Worm (Caenorhabditis elegans): ENCODE results near the gene C13B4.1.
A peak's percentile ranks its signal among the peaks of the same experiment; 100 is the strongest.

- TF ChIP-seq sptf-1 (tag; optimal IDR thresholded peaks at IDR 0.05) (peak; percentile 48), blmp-1 (tag; optimal IDR thresholded peaks at IDR 0.05) (no peak), ces-1 (GFP tag; optimal IDR thresholded peaks at IDR 0.05) (peak; percentile 18), lin-13 (tag; optimal IDR thresholded peaks at IDR 0.05) (peak; percentile 52), elt-3 (tag; optimal IDR thresholded peaks at IDR 0.05) (peak; percentile 55), flh-1 (GFP tag; optimal IDR thresholded peaks at IDR 0.05) (no peak)
Measured at ce11 chrII:14437922-14438458, 41.4 kb downstream of the C13B4.1 start, which contains the start of gene K04B12.2.

All from whole organism, mixed stage, embryonic.